Worm (Caenorhabditis elegans) whole organism, young adult: Measurements from ENCODE around the gene his-71.
A peak's percentile ranks its signal among the peaks of the same experiment; 100 is the strongest.

ENCODE experiments used
- C06A6.2 ChIP-seq: fragments of 200-800 bp; sonication (Bioruptor generic); conservative IDR thresholded peaks from 2 replicates; pipeline ENCODE4 v1.3.6; 2022; ENCODE audit warnings: missing genetic modification characterization, missing compliant biosample characterization
- C17E4.6 ChIP-seq: fragments of 200-800 bp; sonication (Bioruptor generic); IDR thresholded peaks from 2 replicates; pipeline ENCODE4 v1.3.6; 2022; ENCODE audit warnings: missing genetic modification reagents, missing genetic modification characterization, missing compliant biosample characterization
- F33H1.4 ChIP-seq: fragments of 200-800 bp; sonication (Bioruptor generic); IDR thresholded peaks from 2 replicates; pipeline ENCODE4 v1.3.6; 2022; ENCODE audit warnings: missing genetic modification reagents, missing genetic modification characterization, missing compliant biosample characterization
- Y56A3A.18 ChIP-seq: fragments of 200-800 bp; sonication (Bioruptor generic); IDR thresholded peaks from 2 replicates; pipeline ENCODE4 v1.3.6; 2022; ENCODE audit warnings: missing genetic modification reagents, missing genetic modification characterization, missing compliant biosample characterization
- Y79H2A.3 ChIP-seq: fragments of 200-800 bp; sonication (Bioruptor generic); conservative IDR thresholded peaks from 2 replicates; pipeline ENCODE4 v1.3.6; 2022; ENCODE audit warnings: missing genetic modification reagents, missing genetic modification characterization, missing compliant biosample characterization
- akir-1 ChIP-seq: fragments of 200-800 bp; sonication (Bioruptor generic); optimal IDR thresholded peaks from 2 replicates; lab custom pipeline; 2018; ENCODE audit warnings: mild to moderate bottlenecking, missing genetic modification characterization, moderate library complexity, missing compliant biosample characterization
- ama-1 ChIP-seq, 3 experiments: fragments of 150-350 bp in 1 of 3; sonication (generic microtip) in 2 of 3; optimal IDR thresholded peaks; 2 replicates each; lab custom pipeline; 2014 to 2018; ENCODE audit warnings: missing biosample characterization in 2 of 3, missing genetic modification characterization in 2 of 3, missing genetic modification reagents in 2 of 3
- athp-1 ChIP-seq: sonication (generic microtip); optimal IDR thresholded peaks from 2 replicates; lab custom pipeline; 2017; ENCODE audit warnings: mild to moderate bottlenecking, missing genetic modification characterization, missing compliant biosample characterization
- attf-5 ChIP-seq: fragments of 200-800 bp; sonication (Bioruptor generic); optimal IDR thresholded peaks from 2 replicates; lab custom pipeline; 2018; ENCODE audit warnings: mild to moderate bottlenecking, missing genetic modification characterization, missing compliant biosample characterization
- attf-6 ChIP-seq: fragments of 200-800 bp; sonication (Bioruptor generic); IDR thresholded peaks from 2 replicates; pipeline ENCODE4 v1.3.6; 2022; ENCODE audit warnings: missing genetic modification reagents, missing genetic modification characterization, missing compliant biosample characterization
- ceh-27 ChIP-seq: fragments of 200-800 bp; sonication (Bioruptor generic); optimal IDR thresholded peaks from 2 replicates; lab custom pipeline; 2018; ENCODE audit warnings: mild to moderate bottlenecking, missing genetic modification characterization, moderate library complexity, missing compliant biosample characterization
- ceh-58 ChIP-seq: fragments of 200-800 bp; sonication (Bioruptor generic); IDR thresholded peaks from 2 replicates; pipeline ENCODE4 v1.3.6; 2022; ENCODE audit warnings: missing genetic modification characterization, missing compliant biosample characterization
- egl-44 ChIP-seq: fragments of 200-800 bp; sonication (Bioruptor generic); IDR thresholded peaks from 2 replicates; pipeline ENCODE4 v1.3.6; 2022; ENCODE audit warnings: missing genetic modification reagents, missing genetic modification characterization, missing compliant biosample characterization
- ekl-4 ChIP-seq: fragments of 200-800 bp; sonication (Bioruptor generic); IDR thresholded peaks from 2 replicates; pipeline ENCODE4 v1.3.6; 2022; ENCODE audit warnings: missing genetic modification reagents, missing genetic modification characterization, missing compliant biosample characterization
- gei-17 ChIP-seq: fragments of 200-800 bp; sonication (Bioruptor generic); optimal IDR thresholded peaks from 2 replicates; lab custom pipeline; 2018; ENCODE audit warnings: mild to moderate bottlenecking, missing genetic modification characterization, missing compliant biosample characterization
- him-1 ChIP-seq: sonication (generic microtip); optimal IDR thresholded peaks from 2 replicates; lab custom pipeline; 2016; ENCODE audit warnings: missing genotype, missing genetic modification reagents, missing genetic modification characterization, missing compliant biosample characterization
- hlh-12 ChIP-seq: sonication (generic microtip); optimal IDR thresholded peaks from 2 replicates; lab custom pipeline; 2016; ENCODE audit warnings: missing genetic modification characterization, missing compliant biosample characterization
- hsf-1 ChIP-seq: fragments of 200-800 bp; sonication (Bioruptor generic); IDR thresholded peaks from 2 replicates; pipeline ENCODE4 v1.3.6; 2022; ENCODE audit warnings: missing genetic modification reagents, missing genetic modification characterization, missing compliant biosample characterization
- lin-26 ChIP-seq: fragments of 200-800 bp; sonication (Bioruptor generic); IDR thresholded peaks from 2 replicates; pipeline ENCODE4 v1.3.6; 2022; ENCODE audit warnings: missing genetic modification reagents, missing genetic modification characterization, missing compliant biosample characterization
- lin-35 ChIP-seq, 3 experiments: fragments of 150-350 bp in 2 of 3; sonication (generic microtip) in 1 of 3; optimal IDR thresholded peaks; 2 replicates each; lab custom pipeline; 2014 to 2018; ENCODE audit warnings: missing biosample characterization in 3 of 3, missing genetic modification characterization in 3 of 3, missing genetic modification reagents in 3 of 3
- lin-54 ChIP-seq: fragments of 200-800 bp; sonication (Bioruptor generic); optimal IDR thresholded peaks from 2 replicates; lab custom pipeline; 2018; ENCODE audit warnings: mild to moderate bottlenecking, missing genetic modification characterization, missing compliant biosample characterization
- lsl-1 ChIP-seq: fragments of 200-800 bp; sonication (Bioruptor generic); optimal IDR thresholded peaks from 2 replicates; lab custom pipeline; 2018; ENCODE audit warnings: mild to moderate bottlenecking, missing genetic modification characterization, moderate library complexity, missing compliant biosample characterization
- mel-28 ChIP-seq: sonication (generic microtip); optimal IDR thresholded peaks from 2 replicates; lab custom pipeline; 2016; ENCODE audit warnings: borderline replicate concordance, mild to moderate bottlenecking, missing genetic modification characterization, missing compliant biosample characterization
- nhr-27 ChIP-seq: fragments of 200-800 bp; sonication (Bioruptor generic); optimal IDR thresholded peaks from 2 replicates; lab custom pipeline; 2018; ENCODE audit warnings: mild to moderate bottlenecking, missing genetic modification characterization, moderate library complexity, missing compliant biosample characterization
- nhr-80 ChIP-seq: sonication (generic microtip); optimal IDR thresholded peaks from 2 replicates; lab custom pipeline; 2016; ENCODE audit warnings: missing genetic modification characterization, missing compliant biosample characterization
- repo-1 ChIP-seq: sonication (generic microtip); optimal IDR thresholded peaks from 2 replicates; lab custom pipeline; 2017; ENCODE audit warnings: mild to moderate bottlenecking, missing genetic modification characterization, missing compliant biosample characterization
- rpc-1 ChIP-seq, 2 experiments: fragments of 150-350 bp in 1 of 2; sonication (generic microtip) in 1 of 2; optimal IDR thresholded peaks; 2 replicates each; lab custom pipeline; 2014 to 2018; ENCODE audit warnings: missing biosample characterization in 1 of 2, missing genetic modification characterization in 1 of 2, missing genetic modification reagents in 1 of 2, missing genotype in 1 of 2
- sdz-38 ChIP-seq: sonication (generic microtip); optimal IDR thresholded peaks from 2 replicates; lab custom pipeline; 2016; ENCODE audit warnings: missing genotype, missing genetic modification characterization, missing compliant biosample characterization
- snpc-1.3 ChIP-seq: sonication (generic microtip); optimal IDR thresholded peaks from 2 replicates; lab custom pipeline; 2017; ENCODE audit warnings: missing genetic modification characterization, mild to moderate bottlenecking, missing compliant biosample characterization, antibody characterized with exemption, moderate library complexity, missing genotype, missing genetic modification reagents; ENCODE audit not compliant: insufficient read depth
- tbx-9 ChIP-seq: sonication (generic microtip); optimal IDR thresholded peaks from 2 replicates; lab custom pipeline; 2016; ENCODE audit warnings: borderline replicate concordance, missing genetic modification characterization, inconsistent platforms, missing compliant biosample characterization
- zfh-2 ChIP-seq: fragments of 200-800 bp; sonication (Bioruptor generic); conservative IDR thresholded peaks from 2 replicates; pipeline ENCODE4 v1.3.6; 2022; ENCODE audit warnings: missing genetic modification reagents, missing genetic modification characterization, missing compliant biosample characterization
- zim-3 ChIP-seq: sonication (generic microtip); optimal IDR thresholded peaks from 2 replicates; lab custom pipeline; 2017; ENCODE audit warnings: mild to moderate bottlenecking, missing genetic modification characterization, moderate library complexity, missing compliant biosample characterization
- ztf-18 ChIP-seq: sonication (generic microtip); optimal IDR thresholded peaks from 2 replicates; lab custom pipeline; 2016; ENCODE audit warnings: missing genotype, mild to moderate bottlenecking, missing genetic modification characterization, missing compliant biosample characterization
- ztf-25 ChIP-seq: fragments of 200-800 bp; sonication (Bioruptor generic); IDR thresholded peaks from 2 replicates; pipeline ENCODE4 v1.3.6; 2022; ENCODE audit warnings: missing genetic modification reagents, missing genetic modification characterization, missing compliant biosample characterization
- ztf-6 ChIP-seq: fragments of 200-800 bp; sonication (Bioruptor generic); IDR thresholded peaks from 2 replicates; pipeline ENCODE4 v1.3.6; 2022; ENCODE audit warnings: missing genetic modification reagents, missing genetic modification characterization, missing compliant biosample characterization

his-71 gene

DNA sequence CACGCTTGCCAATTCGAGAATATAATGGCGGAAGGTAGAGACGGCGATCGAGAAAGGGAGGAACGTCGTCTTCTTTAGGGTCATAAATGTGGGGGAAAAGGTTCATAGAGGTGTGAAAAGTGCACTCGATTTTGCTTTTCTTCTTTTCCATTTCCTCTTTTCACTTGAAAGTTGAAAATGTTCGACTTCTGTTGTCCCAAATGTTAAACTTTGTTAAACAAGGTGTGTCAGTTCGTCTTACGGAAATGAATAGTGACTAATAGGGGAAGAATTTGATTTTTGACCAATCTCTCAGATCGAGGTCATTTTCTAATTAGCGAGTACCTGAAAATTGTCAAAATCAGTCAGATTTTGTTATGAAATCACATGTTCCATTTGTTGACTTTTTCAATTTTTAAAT is 23.0 kb upstream of the his-71 start (continued):
- no peak for TF ChIP-seq ama-1 (optimal IDR thresholded peaks at IDR 0.05; lab: Kevin White, UChicago)
- no peak for TF ChIP-seq ama-1 (GFP tag; optimal IDR thresholded peaks at IDR 0.05; lab: Kevin White, UChicago)
- no peak for TF ChIP-seq gei-17 (GFP tag; lab: Kevin White, UChicago)
- TF ChIP-seq, all 124 proteins: peak for 0

DNA sequence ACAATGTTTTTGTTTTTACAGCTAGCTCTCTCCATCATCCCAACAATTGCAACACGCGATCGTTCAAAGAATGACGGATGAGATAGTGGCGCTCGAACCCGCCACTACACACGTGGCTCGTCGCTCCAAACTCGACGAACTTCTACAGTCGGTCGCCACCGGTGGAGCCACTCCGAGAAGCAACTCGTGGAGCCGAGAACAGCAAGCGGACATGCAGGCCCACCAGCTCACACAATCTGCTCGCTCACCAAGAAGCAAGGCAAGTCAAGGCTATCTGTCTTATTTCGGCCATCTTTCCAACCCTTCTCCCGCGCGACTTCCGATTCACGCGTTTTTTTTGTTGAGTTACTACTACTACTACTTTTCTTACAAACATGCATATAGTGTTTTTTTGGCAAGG is 21.8 kb upstream of the his-71 start, which contains the start of the genes F45E1.1 and F45E1.2:
Gene F45E1.1 (plus strand): TSS at position 20 of the 400 bp plus-strand sequence.
Gene F45E1.2 (plus strand): TSS at position 71 of the 400 bp plus-strand sequence.
- TF ChIP-seq attf-5: no peak
- no peak for TF ChIP-seq F33H1.4 (GFP tag; lab: Robert Waterston, UW)
- TF ChIP-seq ceh-58 (GFP tag; lab: Robert Waterston, UW): no peak
- no peak for TF ChIP-seq nhr-27
- TF ChIP-seq hsf-1 (GFP tag; lab: Robert Waterston, UW): no peak
- no peak for TF ChIP-seq him-1 (tag; lab: Kevin White, UChicago)
- TF ChIP-seq athp-1: no peak
- TF ChIP-seq ztf-6 (GFP tag; lab: Robert Waterston, UW): no peak
- no peak; the same call in 1 of the 2 replicates for TF ChIP-seq zfh-2 (GFP tag; lab: Robert Waterston, UW)
- TF ChIP-seq Y56A3A.18 (GFP tag; lab: Robert Waterston, UW): no peak
- no peak for TF ChIP-seq lin-54
- no peak for TF ChIP-seq lin-35 (GFP tag; optimal IDR thresholded peaks at IDR 0.05; lab: Kevin White, UChicago)
- TF ChIP-seq zim-3 (tag; lab: Kevin White, UChicago): no peak
- TF ChIP-seq mel-28 (tag; lab: Kevin White, UChicago): no peak
- no peak for TF ChIP-seq hlh-12
- no peak for TF ChIP-seq snpc-1.3 (tag; lab: Kevin White, UChicago)
- TF ChIP-seq ztf-18 (tag; lab: Kevin White, UChicago): no peak
- no peak for TF ChIP-seq sdz-38
- TF ChIP-seq, all 124 proteins: peak for 0

DNA sequence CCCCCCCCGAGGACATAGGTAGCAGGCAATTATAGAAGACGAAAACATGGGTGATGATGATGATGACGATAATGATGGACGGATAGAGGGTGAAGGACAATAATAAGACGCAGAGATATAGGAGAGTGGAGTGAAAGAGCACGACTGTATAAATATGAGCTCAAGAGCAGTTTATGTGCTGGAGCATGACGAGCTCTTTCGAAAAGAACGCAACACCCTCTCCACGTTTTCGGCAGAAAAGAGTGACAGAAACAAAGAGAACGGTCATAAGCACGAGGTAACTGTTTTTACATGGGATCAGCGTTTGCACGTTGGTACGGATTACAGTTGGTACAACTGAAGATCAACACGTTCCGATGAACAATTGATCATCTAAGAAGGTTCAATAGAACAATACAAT is 17.1 kb upstream of the his-71 start:
- TF ChIP-seq tbx-9 (no peak), C06A6.2 (GFP tag; lab: Robert Waterston, UW) (no peak), ekl-4 (no peak), egl-44 (GFP tag; lab: Robert Waterston, UW) (no peak), lin-26 (GFP tag; lab: Robert Waterston, UW) (0 out of 2 replicates have a peak, but pooled peaks have one; percentile 12)

DNA sequence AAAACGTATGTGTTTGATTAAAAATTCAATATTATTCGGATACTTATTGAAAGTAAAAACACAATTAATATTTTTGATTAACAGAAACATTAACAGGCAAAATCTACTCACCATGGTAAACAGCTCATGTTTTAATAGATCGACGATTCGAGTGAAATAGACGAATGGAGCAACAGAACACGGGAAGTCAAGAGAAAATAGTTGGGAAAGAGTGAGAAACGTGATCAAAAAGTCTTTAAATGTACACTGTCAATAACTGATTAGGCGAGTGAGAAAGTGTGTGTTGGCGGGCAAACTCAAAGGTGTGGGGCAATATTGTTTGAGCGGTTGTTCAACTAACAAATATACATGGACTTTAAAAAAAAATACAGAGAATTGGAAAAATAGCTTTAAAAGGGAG is 16.1 kb upstream of the his-71 start, which contains the start of gene sdpn-1:
Gene sdpn-1 (minus strand): TSS at position 262 of the 400 bp plus-strand sequence.
- no peak for TF ChIP-seq akir-1 (GFP tag; lab: Kevin White, UChicago)
- no peak for TF ChIP-seq lsl-1 (GFP tag; lab: Kevin White, UChicago)
- no peak for TF ChIP-seq zfh-2 (GFP tag; lab: Robert Waterston, UW)
- no peak for TF ChIP-seq hlh-12
- TF ChIP-seq snpc-1.3 (tag; lab: Kevin White, UChicago): no peak
- TF ChIP-seq nhr-80: peak; percentile 74

DNA sequence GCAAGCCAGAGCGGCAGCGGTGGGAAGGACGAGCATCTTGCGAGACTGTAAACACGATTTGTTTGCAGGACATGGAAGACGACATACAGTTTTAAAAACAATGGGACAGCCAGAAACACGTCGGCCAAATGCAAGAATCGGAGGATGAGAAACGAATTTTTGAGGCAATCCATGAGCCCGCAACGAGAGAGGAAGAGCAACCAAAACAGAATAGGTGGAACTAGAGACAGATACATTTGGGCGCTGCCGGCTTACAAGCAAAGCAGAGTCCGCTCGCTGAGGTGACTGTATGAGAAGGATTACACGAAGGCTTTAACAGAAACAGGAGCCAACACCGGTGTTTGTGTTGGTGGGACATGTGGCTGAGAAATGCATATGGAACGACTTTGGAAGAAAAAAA is 12.6 kb upstream of the his-71 start:
- no peak for TF ChIP-seq him-1 (tag; lab: Kevin White, UChicago)
- no peak for TF ChIP-seq C17E4.6 (GFP tag; lab: Robert Waterston, UW)

DNA sequence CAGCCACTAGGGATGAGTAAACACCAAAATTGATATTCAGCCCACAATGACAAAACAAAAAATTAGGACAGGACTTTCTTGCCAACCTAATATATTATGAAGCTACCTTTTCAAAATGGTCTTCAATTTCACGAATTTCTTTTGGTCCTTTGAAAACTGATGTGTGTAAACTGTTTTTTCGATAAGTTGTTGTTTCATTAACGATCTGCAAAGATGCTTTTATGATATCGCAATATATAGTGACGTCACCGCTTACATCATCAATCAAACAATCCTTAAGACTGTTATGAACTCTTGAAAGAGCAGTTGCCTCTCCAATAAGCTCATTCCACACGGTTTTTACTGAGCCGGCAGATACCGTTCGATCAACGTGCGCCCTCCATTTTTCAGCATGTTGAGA is 10.2 kb upstream of the his-71 start:
- TF ChIP-seq rpc-1 (optimal IDR thresholded peaks at IDR 0.05; lab: Kevin White, UChicago) (no peak), rpc-1 (tag; optimal IDR thresholded peaks at IDR 0.05; lab: Kevin White, UChicago) (no peak), attf-6 (GFP tag; lab: Robert Waterston, UW) (no peak), Y79H2A.3 (no peak), ztf-25 (GFP tag; lab: Robert Waterston, UW) (no peak), ceh-27 (GFP tag; lab: Kevin White, UChicago) (no peak), egl-44 (GFP tag; lab: Robert Waterston, UW) (no peak), F33H1.4 (GFP tag; lab: Robert Waterston, UW) (no peak), repo-1 (tag; lab: Kevin White, UChicago) (no peak)
